Worm (Caenorhabditis elegans): ENCODE data around the gene srw-95.

srw-95 gene

ce11 chrIV:4795111-4795510, 16.8 kb upstream of the srw-95 start:
- TF ChIP-seq tbx-8 (GFP tag; optimal IDR thresholded peaks at IDR 0.05) = no peak
- TF ChIP-seq unc-120 (tag; optimal IDR thresholded peaks at IDR 0.05; ENCODE audit: poor library complexity, severe bottlenecking) = no peak
- no peak for TF ChIP-seq mls-2 (tag; optimal IDR thresholded peaks at IDR 0.05)
- no peak for TF ChIP-seq drap-1 (GFP tag; optimal IDR thresholded peaks at IDR 0.05)
- no peak for TF ChIP-seq nhr-28 (tag; optimal IDR thresholded peaks at IDR 0.05)
- TF ChIP-seq zip-8 (tag; optimal IDR thresholded peaks at IDR 0.05) = no peak
- TF ChIP-seq lsy-2 (tag; optimal IDR thresholded peaks at IDR 0.05) = no peak
- TF ChIP-seq unc-39 (tag; optimal IDR thresholded peaks at IDR 0.05) = no peak
- TF ChIP-seq flh-1 (GFP tag; optimal IDR thresholded peaks at IDR 0.05) = no peak
- no peak for TF ChIP-seq M03D4.4 (tag; optimal IDR thresholded peaks at IDR 0.05)
- TF ChIP-seq ham-2 (GFP tag; optimal IDR thresholded peaks at IDR 0.05) = no peak
- no peak for TF ChIP-seq blmp-1 (tag; optimal IDR thresholded peaks at IDR 0.05)
- TF ChIP-seq nhr-12 (tag; optimal IDR thresholded peaks at IDR 0.05) = no peak
- no peak for TF ChIP-seq bed-3 (GFP tag; optimal IDR thresholded peaks at IDR 0.05)
- no peak for TF ChIP-seq elt-1 (tag; optimal IDR thresholded peaks at IDR 0.05; ENCODE audit: borderline replicate concordance, insufficient read depth)

DNA sequence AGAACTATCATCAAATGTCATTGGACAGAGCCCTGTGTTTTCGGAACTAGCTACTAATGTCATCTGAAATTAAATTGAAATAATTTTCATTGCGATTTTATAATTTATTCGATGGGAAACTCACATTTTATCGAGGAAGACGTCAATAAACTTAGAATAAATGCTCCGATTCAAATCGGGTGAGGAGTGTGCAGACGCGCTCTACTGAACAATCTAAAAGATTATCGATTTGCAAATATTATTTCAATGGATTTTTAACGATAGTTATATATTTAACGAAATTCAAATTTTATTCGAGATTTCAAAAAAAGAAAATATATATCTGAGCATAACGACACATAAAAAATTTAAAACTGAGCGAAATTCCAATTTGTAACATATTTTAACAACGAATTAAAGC, 12.8 kb upstream of the srw-95 start, which contains the start of gene eor-1:
TSS of gene eor-1 (minus strand) at position 65 of the 400 bp plus-strand sequence.
- TF ChIP-seq ceh-43 (GFP tag; optimal IDR thresholded peaks at IDR 0.05) (no peak), mep-1 (tag; optimal IDR thresholded peaks at IDR 0.05) (peak; percentile 0), elt-1 (tag; optimal IDR thresholded peaks at IDR 0.05; ENCODE audit: borderline replicate concordance, insufficient read depth) (no peak), ceh-83 (GFP tag; optimal IDR thresholded peaks at IDR 0.05) (peak; percentile 14), lsy-2 (tag; optimal IDR thresholded peaks at IDR 0.05) (peak; percentile 31), ces-1 (GFP tag; optimal IDR thresholded peaks at IDR 0.05) (peak; percentile 63), nhr-237 (tag; optimal IDR thresholded peaks at IDR 0.05) (peak; percentile 12), ceh-39 (tag; optimal IDR thresholded peaks at IDR 0.05) (peak; percentile 89)

- TF ChIP-seq M03D4.4 (tag; optimal IDR thresholded peaks at IDR 0.05) = no peak
- TF ChIP-seq unc-39 (tag; optimal IDR thresholded peaks at IDR 0.05) = no peak
- TF ChIP-seq cnd-1 (tag; optimal IDR thresholded peaks at IDR 0.05) = no peak
- no peak for TF ChIP-seq nhr-76 (tag; optimal IDR thresholded peaks at IDR 0.05)
- TF ChIP-seq nhr-28 (tag; optimal IDR thresholded peaks at IDR 0.05) = no peak
- no peak for TF ChIP-seq snpc-4 (tag; optimal IDR thresholded peaks at IDR 0.05)
- TF ChIP-seq lsy-2 (tag; optimal IDR thresholded peaks at IDR 0.05) = no peak
These were observed 9.4 kb upstream of the srw-95 start, which contains the start of gene dpf-7 for ce11 chrIV:4802494-4802893. Gene dpf-7 (minus strand): TSS chrIV:4802594.

DNA sequence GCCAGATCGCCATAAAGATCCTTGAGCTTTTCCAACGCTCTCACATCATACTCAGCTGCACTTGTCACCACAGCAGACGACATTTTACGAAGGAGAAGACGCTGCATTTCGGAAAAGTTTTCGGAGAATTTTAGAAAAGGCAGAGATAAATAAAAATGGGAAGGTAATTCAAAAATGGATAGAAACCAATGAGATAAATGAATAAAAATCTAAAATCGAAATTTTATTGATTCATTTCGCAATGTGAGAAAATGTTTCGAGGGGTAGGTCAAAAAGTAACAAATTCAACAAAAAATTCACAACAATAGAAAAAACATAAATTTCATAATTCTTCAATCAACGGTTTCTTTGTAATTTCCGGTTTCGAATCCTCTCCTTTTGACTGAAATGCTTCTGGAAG, 5.4 kb upstream of the srw-95 start, which contains the start of gene dpf-5:
TSS of gene dpf-5 (minus strand) at position 101 of the 400 bp plus-strand sequence.
- TF ChIP-seq unc-120 (tag; optimal IDR thresholded peaks at IDR 0.05; ENCODE audit: poor library complexity, severe bottlenecking) (no peak), tbx-8 (GFP tag; optimal IDR thresholded peaks at IDR 0.05) (no peak), bed-3 (GFP tag; optimal IDR thresholded peaks at IDR 0.05) (no peak)

DNA sequence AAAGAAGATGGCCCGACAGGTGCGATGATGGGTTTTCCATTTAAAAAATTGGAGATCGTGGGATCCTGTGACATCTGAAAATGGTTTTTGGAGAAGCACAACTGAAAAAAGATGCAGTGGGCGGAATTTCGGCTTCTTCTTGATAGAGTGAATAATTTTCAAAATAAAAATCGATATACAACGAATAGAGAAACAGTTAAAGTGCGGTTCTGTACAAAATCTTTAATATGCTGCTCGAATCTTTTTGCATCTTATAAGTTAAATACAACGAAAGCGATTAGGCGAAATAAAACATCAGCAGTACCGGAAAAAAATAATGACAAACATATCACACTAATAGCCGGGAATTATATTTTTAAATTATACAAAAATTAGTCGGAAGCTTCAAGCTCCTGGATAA, 4.7 kb upstream of the srw-95 start, which contains the start of gene H06H21.11:
TSS of gene H06H21.11 (minus strand) at position 101 of the 400 bp plus-strand sequence.
- no peak for TF ChIP-seq elt-1 (tag; optimal IDR thresholded peaks at IDR 0.05; ENCODE audit: borderline replicate concordance, insufficient read depth)
- no peak for TF ChIP-seq mab-5 (tag; optimal IDR thresholded peaks at IDR 0.05)
- TF ChIP-seq blmp-1 (tag; optimal IDR thresholded peaks at IDR 0.05) = no peak
- no peak for TF ChIP-seq ztf-11 (tag; optimal IDR thresholded peaks at IDR 0.05)
- no peak for TF ChIP-seq nhr-2 (tag; optimal IDR thresholded peaks at IDR 0.05)
- TF ChIP-seq nhr-28 (tag; optimal IDR thresholded peaks at IDR 0.05) = no peak
- TF ChIP-seq ham-2 (GFP tag; optimal IDR thresholded peaks at IDR 0.05) = no peak
- TF ChIP-seq flh-1 (GFP tag; optimal IDR thresholded peaks at IDR 0.05) = no peak
- TF ChIP-seq ceh-43 (GFP tag; optimal IDR thresholded peaks at IDR 0.05) = no peak
- TF ChIP-seq sem-2 (GFP tag; optimal IDR thresholded peaks at IDR 0.05) = no peak
- no peak for TF ChIP-seq drap-1 (GFP tag; optimal IDR thresholded peaks at IDR 0.05)
- TF ChIP-seq pha-4 (tag; optimal IDR thresholded peaks at IDR 0.05) = no peak
- no peak for TF ChIP-seq nhr-12 (tag; optimal IDR thresholded peaks at IDR 0.05)
- TF ChIP-seq nhr-237 (tag; optimal IDR thresholded peaks at IDR 0.05) = no peak

ce11 chrIV:4809397-4809796, 2.5 kb upstream of the srw-95 start, which contains the start of gene ubxn-6:
Gene ubxn-6 (minus strand): TSS chrIV:4809497.
- TF ChIP-seq hlh-1 (tag; optimal IDR thresholded peaks at IDR 0.05) (no peak), mep-1 (tag; optimal IDR thresholded peaks at IDR 0.05) (no peak), mab-5 (tag; optimal IDR thresholded peaks at IDR 0.05) (no peak)
